Fruit fly (Drosophila melanogaster): ENCODE data around the gene Cyp12a5.

The Cyp12a5 gene

dm6 chr3R:19100098-19100497 is 32.4 kb upstream of the Cyp12a5 start:
- TF ChIP-seq psq (optimal IDR thresholded peaks at IDR 0.05) (no peak), ttk (optimal IDR thresholded peaks at IDR 0.05) (no peak), h (optimal IDR thresholded peaks at IDR 0.05) (no peak), Sin3A (optimal IDR thresholded peaks at IDR 0.05) (no peak)

DNA sequence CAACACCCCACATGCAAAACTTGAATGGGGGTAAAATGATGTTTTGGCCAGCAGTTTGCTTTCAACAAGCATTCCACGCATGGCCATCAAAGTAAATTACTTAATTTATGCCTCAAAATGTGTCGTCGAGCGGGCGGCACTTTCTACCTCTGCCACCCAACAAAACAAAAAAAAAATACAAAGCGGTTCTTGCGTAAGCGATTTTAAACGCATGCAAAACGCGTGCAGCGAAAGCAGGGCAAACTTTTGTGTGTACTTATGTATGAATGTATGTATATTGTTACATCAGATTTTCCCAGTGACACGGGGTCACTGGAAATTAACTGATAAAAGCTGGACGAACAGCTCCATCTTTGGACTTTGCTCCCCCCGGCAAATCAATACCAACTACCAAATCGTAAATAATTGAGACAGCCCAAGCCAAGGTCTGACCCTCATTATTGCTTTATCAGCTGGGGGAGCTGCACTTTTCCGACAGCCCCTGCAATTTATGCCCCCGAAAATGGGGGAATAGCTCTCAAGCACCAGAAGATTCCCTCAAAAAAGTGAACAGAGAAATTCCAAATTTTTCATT is 31.1 kb upstream of the Cyp12a5 start:
- no peak for TF ChIP-seq h (optimal IDR thresholded peaks at IDR 0.05)
- TF ChIP-seq psq (optimal IDR thresholded peaks at IDR 0.05) = no peak
- TF ChIP-seq Sin3A (optimal IDR thresholded peaks at IDR 0.05) = no peak
- no peak for TF ChIP-seq Myc (optimal IDR thresholded peaks at IDR 0.05)
- TF ChIP-seq insv (optimal IDR thresholded peaks at IDR 0.05) = no peak
- TF ChIP-seq ttk (optimal IDR thresholded peaks at IDR 0.05) = no peak

DNA sequence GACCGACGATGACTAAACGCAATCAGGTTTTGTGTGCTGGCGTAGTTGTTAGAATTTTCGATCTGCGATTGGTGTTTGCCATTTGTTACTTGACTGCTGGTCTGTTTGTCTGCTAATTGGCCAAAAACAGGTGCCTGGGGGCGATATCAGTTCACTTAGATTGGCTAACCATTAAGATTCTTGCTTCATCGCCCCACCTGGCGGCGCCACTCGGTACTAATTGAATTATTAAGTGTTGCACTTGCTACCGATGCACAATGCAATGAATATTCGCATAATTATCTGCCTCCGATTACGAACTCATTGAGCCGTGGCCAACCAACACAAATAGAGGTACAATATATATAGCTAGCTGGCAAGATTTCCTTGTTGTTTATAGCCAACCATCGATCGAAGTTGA is 29.3 kb upstream of the Cyp12a5 start:
- TF ChIP-seq Myc (optimal IDR thresholded peaks at IDR 0.05) (no peak), insv (optimal IDR thresholded peaks at IDR 0.05) (no peak), Sin3A (optimal IDR thresholded peaks at IDR 0.05) (no peak), psq (optimal IDR thresholded peaks at IDR 0.05) (no peak), h (optimal IDR thresholded peaks at IDR 0.05) (no peak), ttk (optimal IDR thresholded peaks at IDR 0.05) (no peak)

dm6 chr3R:19104123-19104522 is 28.3 kb upstream of the Cyp12a5 start:
- no peak for TF ChIP-seq ttk (optimal IDR thresholded peaks at IDR 0.05)
- TF ChIP-seq psq (optimal IDR thresholded peaks at IDR 0.05) = no peak
- no peak for TF ChIP-seq h (optimal IDR thresholded peaks at IDR 0.05)
- no peak for TF ChIP-seq Sin3A (optimal IDR thresholded peaks at IDR 0.05)
- no peak for TF ChIP-seq Myc (optimal IDR thresholded peaks at IDR 0.05)
- no peak for TF ChIP-seq insv (optimal IDR thresholded peaks at IDR 0.05)

DNA sequence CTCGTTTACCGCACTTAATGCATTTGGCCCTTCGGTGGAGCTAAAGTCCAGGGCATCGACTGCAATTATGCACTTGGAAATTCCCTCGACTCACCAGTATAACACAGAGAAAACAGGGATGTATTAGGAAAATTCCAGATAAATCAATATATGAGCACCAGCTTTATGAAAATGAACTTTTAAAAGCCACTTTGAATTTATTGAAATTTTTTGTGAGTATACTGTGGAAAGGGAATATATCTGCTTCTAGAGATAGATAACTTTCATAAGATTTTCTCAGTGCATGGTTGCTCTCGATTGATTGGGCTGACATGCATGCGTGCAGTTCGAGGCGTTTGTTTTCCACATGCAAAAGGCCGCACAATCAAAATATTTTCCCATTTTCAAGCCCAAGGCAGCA is 26.6 kb upstream of the Cyp12a5 start:
- no peak for TF ChIP-seq h (optimal IDR thresholded peaks at IDR 0.05)

DNA sequence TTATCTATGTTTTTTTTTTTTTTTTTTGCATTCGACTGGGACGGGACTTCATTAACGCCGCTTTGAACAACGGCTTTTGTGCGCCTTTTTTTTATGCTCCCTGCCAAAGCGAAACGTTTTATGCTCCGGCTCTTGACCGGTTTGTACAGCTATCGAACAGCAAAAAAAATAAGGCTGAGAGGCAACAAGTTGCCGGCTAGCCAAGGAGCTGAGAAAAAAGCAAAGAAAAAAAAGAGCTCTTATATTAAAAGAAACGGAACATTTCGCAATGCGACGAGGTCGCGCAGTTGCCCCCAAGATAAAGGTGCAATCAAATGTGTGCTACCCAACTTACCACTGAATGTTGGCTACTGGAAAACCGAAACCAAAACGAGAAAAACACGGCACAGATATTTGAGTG is 26.0 kb upstream of the Cyp12a5 start:
- no peak for TF ChIP-seq insv (optimal IDR thresholded peaks at IDR 0.05)
- TF ChIP-seq Myc (optimal IDR thresholded peaks at IDR 0.05) = no peak
- TF ChIP-seq Sin3A (optimal IDR thresholded peaks at IDR 0.05) = no peak
- no peak for TF ChIP-seq h (optimal IDR thresholded peaks at IDR 0.05)
- no peak for TF ChIP-seq psq (optimal IDR thresholded peaks at IDR 0.05)
- no peak for TF ChIP-seq ttk (optimal IDR thresholded peaks at IDR 0.05)

DNA sequence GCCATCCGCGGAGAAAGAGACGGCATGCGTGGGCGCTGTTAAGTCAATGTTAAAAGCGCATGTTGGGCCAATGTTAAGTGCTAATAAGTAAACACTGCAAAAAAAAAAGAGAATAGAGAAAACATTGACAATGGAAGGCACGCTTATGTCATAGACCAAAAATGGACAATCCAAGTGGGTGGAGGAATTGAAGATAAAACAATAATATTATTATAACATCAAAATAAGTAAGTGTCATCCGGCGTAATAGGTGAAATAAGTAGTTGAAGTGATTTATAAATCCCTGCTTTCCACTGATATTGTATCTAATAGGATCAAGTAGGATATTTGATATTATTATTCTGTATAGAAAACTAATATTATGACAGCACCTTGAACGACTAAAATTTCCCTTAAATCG is 25.4 kb upstream of the Cyp12a5 start:
- TF ChIP-seq Sin3A (optimal IDR thresholded peaks at IDR 0.05) = no peak
- TF ChIP-seq psq (optimal IDR thresholded peaks at IDR 0.05) = no peak
- TF ChIP-seq Myc (optimal IDR thresholded peaks at IDR 0.05) = no peak
- no peak for TF ChIP-seq h (optimal IDR thresholded peaks at IDR 0.05)
- TF ChIP-seq ttk (optimal IDR thresholded peaks at IDR 0.05) = no peak
- TF ChIP-seq insv (optimal IDR thresholded peaks at IDR 0.05) = no peak

- TF ChIP-seq Sin3A (optimal IDR thresholded peaks at IDR 0.05) (no peak), h (optimal IDR thresholded peaks at IDR 0.05) (no peak), ttk (optimal IDR thresholded peaks at IDR 0.05) (no peak), insv (optimal IDR thresholded peaks at IDR 0.05) (no peak), psq (optimal IDR thresholded peaks at IDR 0.05) (no peak), Myc (optimal IDR thresholded peaks at IDR 0.05) (no peak)
These were observed 24.3 kb upstream of the Cyp12a5 start for dm6 chr3R:19108126-19108525.

DNA sequence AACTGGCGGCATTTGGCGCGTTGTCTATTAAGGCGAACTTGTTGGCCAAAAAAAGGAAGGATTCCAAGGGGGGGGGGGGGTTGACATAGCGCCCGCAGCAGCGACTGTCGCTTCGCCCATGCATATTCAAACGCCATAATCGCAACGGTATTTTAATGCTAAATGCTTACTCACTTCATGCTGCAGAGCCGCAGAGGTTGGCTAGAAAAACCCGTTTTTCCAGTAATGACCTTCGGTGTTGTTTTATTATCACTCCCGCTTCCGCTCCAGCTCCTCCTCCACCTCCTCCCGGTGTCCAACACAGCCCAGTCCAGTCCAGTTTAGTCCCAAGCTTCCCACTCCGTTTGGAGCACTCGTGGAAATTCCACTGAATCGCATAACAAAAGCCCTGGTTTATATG is 21.3 kb upstream of the Cyp12a5 start:
- TF ChIP-seq ttk (optimal IDR thresholded peaks at IDR 0.05) (no peak), insv (optimal IDR thresholded peaks at IDR 0.05) (no peak), Sin3A (optimal IDR thresholded peaks at IDR 0.05) (no peak), h (optimal IDR thresholded peaks at IDR 0.05) (no peak), psq (optimal IDR thresholded peaks at IDR 0.05) (no peak), Myc (optimal IDR thresholded peaks at IDR 0.05) (no peak)

- TF ChIP-seq Myc (optimal IDR thresholded peaks at IDR 0.05) = no peak
- TF ChIP-seq h (optimal IDR thresholded peaks at IDR 0.05) = no peak
- TF ChIP-seq ttk (optimal IDR thresholded peaks at IDR 0.05) = no peak
- TF ChIP-seq Sin3A (optimal IDR thresholded peaks at IDR 0.05) = no peak
- TF ChIP-seq psq (optimal IDR thresholded peaks at IDR 0.05) = no peak
- no peak for TF ChIP-seq insv (optimal IDR thresholded peaks at IDR 0.05)
These were observed 20.1 kb upstream of the Cyp12a5 start for dm6 chr3R:19112372-19112771.

- TF ChIP-seq Sin3A (optimal IDR thresholded peaks at IDR 0.05) = no peak
- TF ChIP-seq Myc (optimal IDR thresholded peaks at IDR 0.05) = no peak
- TF ChIP-seq psq (optimal IDR thresholded peaks at IDR 0.05) = no peak
- no peak for TF ChIP-seq ttk (optimal IDR thresholded peaks at IDR 0.05)
- TF ChIP-seq insv (optimal IDR thresholded peaks at IDR 0.05) = no peak
- TF ChIP-seq h (optimal IDR thresholded peaks at IDR 0.05) = no peak
These were observed 18.6 kb upstream of the Cyp12a5 start for dm6 chr3R:19113836-19114235.

DNA sequence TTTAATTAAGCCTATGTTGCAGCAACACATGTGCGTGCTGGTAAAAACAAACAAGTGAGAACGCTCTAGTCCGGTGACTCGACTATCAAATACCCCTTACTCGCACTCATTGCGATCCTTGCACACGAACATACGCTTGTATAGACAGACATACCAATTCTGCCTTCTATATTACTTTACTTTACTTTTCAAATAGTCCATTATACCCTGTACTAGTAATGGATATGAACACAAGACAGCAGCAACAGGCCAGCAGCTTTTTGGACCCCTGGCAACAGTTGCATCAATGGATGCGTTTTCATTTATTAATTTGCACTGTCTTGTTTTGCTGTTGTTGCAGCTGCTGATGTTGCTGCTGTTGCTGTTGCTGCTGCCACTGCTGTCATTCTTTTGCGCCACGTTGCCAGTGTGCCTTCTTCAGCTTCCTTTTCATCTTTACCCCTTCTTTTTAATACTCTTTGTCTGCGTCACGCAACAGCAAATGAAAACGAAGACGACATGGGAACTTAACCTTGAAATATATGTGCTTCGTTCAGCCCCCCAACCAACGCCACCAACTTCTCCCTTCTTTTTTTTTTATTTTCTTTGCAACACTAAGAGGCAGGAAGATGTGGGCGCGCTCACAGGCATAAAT is 13.8 kb upstream of the Cyp12a5 start:
- TF ChIP-seq psq (optimal IDR thresholded peaks at IDR 0.05) (no peak), insv (optimal IDR thresholded peaks at IDR 0.05) (no peak), h (optimal IDR thresholded peaks at IDR 0.05) (no peak), Sin3A (optimal IDR thresholded peaks at IDR 0.05) (no peak), Myc (optimal IDR thresholded peaks at IDR 0.05) (no peak), ttk (optimal IDR thresholded peaks at IDR 0.05) (no peak)

DNA sequence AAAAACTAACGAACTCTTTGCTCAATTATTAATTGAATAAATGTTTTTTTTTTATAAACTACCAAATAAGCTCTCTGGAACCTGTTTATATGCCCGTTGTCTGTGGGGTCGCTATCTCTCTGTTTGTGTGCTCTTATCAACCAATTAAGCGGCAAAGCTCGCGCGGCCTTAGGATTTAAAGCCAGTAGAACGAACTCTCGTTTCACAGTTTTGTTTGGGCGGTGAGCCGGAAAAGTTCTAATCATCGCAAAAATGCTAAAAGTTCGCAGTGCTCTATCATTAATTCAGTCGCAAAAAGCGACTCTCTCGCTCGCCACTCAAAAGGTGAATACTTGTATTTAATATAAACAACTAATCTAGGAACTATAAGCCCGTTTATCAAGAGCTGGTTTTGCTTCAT is 2.5 kb downstream of the Cyp12a5 start, which contains the start of gene Cyp12a4:
Cyp12a4 (plus strand) TSS at position 202 of the 400 bp plus-strand sequence.
- TF ChIP-seq Sin3A (optimal IDR thresholded peaks at IDR 0.05) (no peak), insv (optimal IDR thresholded peaks at IDR 0.05) (no peak), h (optimal IDR thresholded peaks at IDR 0.05) (no peak), Myc (optimal IDR thresholded peaks at IDR 0.05) (no peak), psq (optimal IDR thresholded peaks at IDR 0.05) (no peak), ttk (optimal IDR thresholded peaks at IDR 0.05) (no peak)
